Worm (Caenorhabditis elegans): Measurements from ENCODE around the gene cyp-35C1.

cyp-35C1 gene

DNA sequence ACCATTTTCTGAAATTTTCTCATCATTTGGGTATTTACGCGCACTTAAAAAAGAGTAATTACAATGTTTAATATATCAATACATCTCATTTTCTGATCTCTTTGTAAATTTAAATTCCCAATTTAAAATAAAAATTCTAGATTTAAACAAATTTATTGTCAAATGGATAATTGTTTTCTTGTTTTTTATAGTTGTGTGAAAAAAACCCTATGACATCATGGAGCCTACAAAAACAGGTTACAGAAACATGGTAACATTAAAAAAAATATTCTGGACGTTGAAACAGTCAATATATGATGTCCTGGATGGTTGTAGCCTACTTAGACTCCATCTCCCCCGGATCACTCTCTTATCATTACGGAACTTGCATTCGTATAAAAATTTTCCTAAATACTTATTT, 8.8 kb downstream of the cyp-35C1 start, which contains the start of gene spp-12:
spp-12 (plus strand) TSS at position 301 of the 400 bp plus-strand sequence.
- no peak for TF ChIP-seq dpl-1 (GFP tag; optimal IDR thresholded peaks at IDR 0.05)
- TF ChIP-seq R02D3.7 (tag; optimal IDR thresholded peaks at IDR 0.05): no peak
- no peak for TF ChIP-seq ceh-32 (tag; optimal IDR thresholded peaks at IDR 0.05; ENCODE audit: poor library complexity)
- no peak for TF ChIP-seq nhr-42 (GFP tag; IDR thresholded peaks at IDR 0.05)
- TF ChIP-seq zfp-3 (GFP tag; conservative IDR thresholded peaks at IDR 0.05): no peak
- TF ChIP-seq mxl-3 (GFP tag; optimal IDR thresholded peaks at IDR 0.05): no peak
- TF ChIP-seq spr-3 (GFP tag; optimal IDR thresholded peaks at IDR 0.05): no peak
- TF ChIP-seq dve-1 (tag; optimal IDR thresholded peaks at IDR 0.05; ENCODE audit: insufficient read depth): no peak
- TF ChIP-seq nhr-76 (tag; optimal IDR thresholded peaks at IDR 0.05): no peak
- no peak for TF ChIP-seq mxl-2 (GFP tag; conservative IDR thresholded peaks at IDR 0.05)

DNA sequence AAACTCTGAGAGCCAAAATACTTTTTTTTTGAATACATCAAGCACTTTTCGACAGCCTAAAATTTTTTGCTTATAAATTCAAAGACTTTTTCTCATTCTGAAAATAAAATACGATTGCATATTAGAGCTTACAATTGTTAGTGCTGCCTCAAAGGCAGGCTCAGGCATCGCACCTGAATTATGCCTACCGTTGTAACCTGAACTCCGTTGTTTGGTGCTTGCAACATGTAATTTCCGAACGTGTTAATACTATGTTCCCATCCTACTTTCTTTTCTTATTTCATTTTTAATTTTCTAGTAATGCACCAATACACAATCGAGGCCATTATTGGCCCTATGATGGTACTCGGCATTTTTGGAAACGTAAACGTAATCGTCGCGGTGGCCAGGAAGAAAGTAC, 10.9 kb downstream of the cyp-35C1 start, which contains the start of gene srsx-19:
srsx-19 (plus strand) TSS at position 301 of the 400 bp plus-strand sequence.
- TF ChIP-seq mxl-3 (GFP tag; optimal IDR thresholded peaks at IDR 0.05) (no peak), unc-39 (tag; optimal IDR thresholded peaks at IDR 0.05) (no peak), aha-1 (tag) (peak; percentile 16)

DNA sequence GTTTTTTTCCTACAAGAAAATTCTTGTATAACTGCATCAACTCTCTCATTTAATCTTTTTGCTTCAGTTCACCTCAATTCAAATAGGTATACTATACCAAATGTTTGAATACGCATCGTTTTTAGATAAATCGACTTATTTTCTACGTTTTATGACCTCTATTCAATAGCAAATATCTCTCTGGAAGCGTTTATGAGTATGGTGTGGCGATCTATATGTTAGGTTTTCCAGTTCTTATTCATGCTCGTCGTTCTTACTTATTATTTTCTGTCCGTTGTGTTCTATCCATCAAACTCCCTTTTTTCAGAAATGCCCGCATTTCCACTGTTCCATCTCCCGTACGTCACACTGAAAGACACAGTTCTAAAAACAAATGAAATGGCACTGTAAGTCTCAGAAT, 17.7 kb downstream of the cyp-35C1 start, which contains the start of gene T22G5.3:
T22G5.3 (plus strand) TSS at position 301 of the 400 bp plus-strand sequence.
- TF ChIP-seq ceh-62 (tag; optimal IDR thresholded peaks at IDR 0.05): no peak
- TF ChIP-seq snpc-4 (tag; optimal IDR thresholded peaks at IDR 0.05): no peak
- TF ChIP-seq arid-1 (GFP tag; conservative IDR thresholded peaks at IDR 0.05): no peak
- no peak for TF ChIP-seq ZK337.2 (GFP tag; IDR thresholded peaks at IDR 0.05)
- no peak for TF ChIP-seq madf-5 (GFP tag; IDR thresholded peaks at IDR 0.05)
- no peak for TF ChIP-seq Y75B8A.6 (GFP tag; IDR thresholded peaks at IDR 0.05)
- no peak for TF ChIP-seq D1046.2 (GFP tag; IDR thresholded peaks at IDR 0.05)
- no peak for TF ChIP-seq lin-1 (GFP tag; IDR thresholded peaks at IDR 0.05)
- TF ChIP-seq nhr-25 (tag; optimal IDR thresholded peaks at IDR 0.05; ENCODE audit: borderline replicate concordance, insufficient read depth): no peak
- TF ChIP-seq ama-1 (optimal IDR thresholded peaks at IDR 0.05): no peak
- no peak for TF ChIP-seq daf-12 (tag; optimal IDR thresholded peaks at IDR 0.05)

DNA sequence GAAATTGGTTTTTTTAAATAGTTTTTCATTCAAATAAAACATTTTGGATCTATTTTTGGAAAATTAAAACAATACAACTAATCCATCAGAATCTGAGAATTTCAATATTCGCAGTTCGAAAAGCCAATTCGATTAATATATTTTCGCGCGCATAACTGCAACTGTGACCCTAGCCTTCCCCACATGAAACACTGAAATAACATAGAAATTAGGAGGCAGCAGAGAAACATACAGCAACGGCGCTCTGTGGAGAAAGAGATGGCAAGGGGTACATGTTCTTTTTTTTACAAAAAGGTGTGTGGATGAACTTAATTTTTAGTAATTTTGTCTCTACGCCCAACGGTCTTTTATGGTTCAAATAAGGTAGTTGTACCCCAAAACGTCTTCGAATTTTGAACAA, 18.1 kb downstream of the cyp-35C1 start:
- TF ChIP-seq nhr-6 (tag; optimal IDR thresholded peaks at IDR 0.05): peak; percentile 20
- TF ChIP-seq dve-1 (tag; optimal IDR thresholded peaks at IDR 0.05; ENCODE audit: insufficient read depth): peak; percentile 1
- peak; percentile 2 for TF ChIP-seq nhr-28 (tag; optimal IDR thresholded peaks at IDR 0.05)
- TF ChIP-seq hlh-30 (tag; optimal IDR thresholded peaks at IDR 0.05; ENCODE audit: insufficient read depth): peak; percentile 30
- TF ChIP-seq daf-16 (GFP tag; optimal IDR thresholded peaks at IDR 0.05): no peak
- TF ChIP-seq daf-16 (tag; optimal IDR thresholded peaks at IDR 0.05): peak; percentile 22
- no peak for TF ChIP-seq unc-39 (tag; optimal IDR thresholded peaks at IDR 0.05)
- no peak for TF ChIP-seq mdl-1 (tag; optimal IDR thresholded peaks at IDR 0.05)
- peak; percentile 19 for TF ChIP-seq dpl-1 (GFP tag; optimal IDR thresholded peaks at IDR 0.05)

- peak; percentile 63 for TF ChIP-seq nhr-28 (tag; optimal IDR thresholded peaks at IDR 0.05)
- no peak for TF ChIP-seq daf-12 (tag; optimal IDR thresholded peaks at IDR 0.05)
- no peak for TF ChIP-seq nhr-25 (tag; optimal IDR thresholded peaks at IDR 0.05; ENCODE audit: borderline replicate concordance, insufficient read depth)
- peak; percentile 55 for TF ChIP-seq hlh-11 (tag; optimal IDR thresholded peaks at IDR 0.05)
- peak; percentile 5 for TF ChIP-seq nhr-77 (tag; optimal IDR thresholded peaks at IDR 0.05)
- peak; percentile 81 for TF ChIP-seq dmd-6 (GFP tag; IDR thresholded peaks at IDR 0.05)
- TF ChIP-seq nhr-111 (GFP tag; optimal IDR thresholded peaks at IDR 0.05): no peak
- peak in 1 of 2 experiments; percentile 39 for TF ChIP-seq unc-62 (GFP tag; optimal IDR thresholded peaks at IDR 0.05 in 1 of 2)
- TF ChIP-seq unc-62 (tag; optimal IDR thresholded peaks at IDR 0.05): no peak
- no peak for TF ChIP-seq daf-16 (GFP tag; optimal IDR thresholded peaks at IDR 0.05)
- TF ChIP-seq daf-16 (tag; optimal IDR thresholded peaks at IDR 0.05): peak; percentile 79
- peak; percentile 70 for TF ChIP-seq pqm-1 (tag; optimal IDR thresholded peaks at IDR 0.05)
- TF ChIP-seq tra-1 (GFP tag; IDR thresholded peaks at IDR 0.05): 0 out of 2 replicates have a peak, but pooled peaks have one; percentile 25
- peak; percentile 49 for TF ChIP-seq dve-1 (tag; optimal IDR thresholded peaks at IDR 0.05; ENCODE audit: insufficient read depth)
- no peak for TF ChIP-seq ceh-62 (tag; optimal IDR thresholded peaks at IDR 0.05)
- peak; percentile 62; the same call in 1 of the 2 replicates for TF ChIP-seq php-3 (GFP tag; IDR thresholded peaks at IDR 0.05)
- no peak for TF ChIP-seq F44E2.7 (GFP tag; IDR thresholded peaks at IDR 0.05)
- TF ChIP-seq aha-1 (tag): peak; percentile 31
- peak; percentile 31 for TF ChIP-seq nhr-6 (tag; optimal IDR thresholded peaks at IDR 0.05)
Observed at ce11 chrV:13879241-13879640, 19.0 kb downstream of the cyp-35C1 start, which contains the start of gene lbp-7. TSS of gene lbp-7 (plus strand) at chrV:13879552.

Measured in whole organism, L4 larva.